Fruit fly (Drosophila melanogaster): Measurements from ENCODE around the gene Irk3.

Irk3 gene

dm6 chr2L:18719583-18719982 is 6.0 kb upstream of the Irk3 start:
- no peak for TF ChIP-seq CTCF (optimal IDR thresholded peaks at IDR 0.05)
- TF ChIP-seq CG8478 (optimal IDR thresholded peaks at IDR 0.05), result no peak

dm6 chr2L:18717365-18718011 is 3.9 kb upstream of the Irk3 start:
- TF ChIP-seq CG8478 (optimal IDR thresholded peaks at IDR 0.05) (no peak), CTCF (optimal IDR thresholded peaks at IDR 0.05) (no peak)

- TF ChIP-seq CG8478 (optimal IDR thresholded peaks at IDR 0.05), result no peak
- TF ChIP-seq CTCF (optimal IDR thresholded peaks at IDR 0.05), result peak in 1 of 2 experiments; percentile 63
Measured at dm6 chr2L:18714086-18714485, 538 bp upstream of the Irk3 start.

dm6 chr2L:18708239-18708891 is 5.2 kb downstream of the Irk3 start, which contains the start of the genes Faf2 and Grip71:
Gene Faf2, minus strand, starts transcription at chr2L:18708688.
Gene Grip71, plus strand, starts transcription at chr2L:18708846.
- TF ChIP-seq CG8478 (optimal IDR thresholded peaks at IDR 0.05), result no peak
- no peak for TF ChIP-seq CTCF (optimal IDR thresholded peaks at IDR 0.05)

- TF ChIP-seq CG8478 (optimal IDR thresholded peaks at IDR 0.05) (no peak), CTCF (optimal IDR thresholded peaks at IDR 0.05) (no peak)
Measured at dm6 chr2L:18707844-18708238, 5.7 kb downstream of the Irk3 start.

dm6 chr2L:18705617-18706046 is 7.9 kb downstream of the Irk3 start, which contains the start of gene Jwa:
Gene Jwa, minus strand, starts transcription at chr2L:18705703.
- no peak for TF ChIP-seq CTCF (optimal IDR thresholded peaks at IDR 0.05)
- no peak for TF ChIP-seq CG8478 (optimal IDR thresholded peaks at IDR 0.05)

- TF ChIP-seq CTCF (optimal IDR thresholded peaks at IDR 0.05) (no peak), CG8478 (optimal IDR thresholded peaks at IDR 0.05) (no peak)
Measured at dm6 chr2L:18702721-18703488, 10.6 kb downstream of the Irk3 start, which contains the start of the genes CG10376 and CG10343. Gene CG10376, minus strand, starts transcription at chr2L:18703105. Gene CG10343, plus strand, starts transcription at chr2L:18703473.

dm6 chr2L:18698559-18699130 is 14.9 kb downstream of the Irk3 start, which contains the start of gene CG10341:
Gene CG10341, plus strand, starts transcription at chr2L:18698714.
- TF ChIP-seq CG8478 (optimal IDR thresholded peaks at IDR 0.05), result no peak
- TF ChIP-seq CTCF (optimal IDR thresholded peaks at IDR 0.05), result no peak

dm6 chr2L:18695404-18695804 is 18.1 kb downstream of the Irk3 start, which contains the start of the genes CG10383 and CG10338:
Gene CG10383, minus strand, starts transcription at chr2L:18695602.
Gene CG10338, plus strand, starts transcription at chr2L:18695664.
- no peak for TF ChIP-seq CTCF (optimal IDR thresholded peaks at IDR 0.05)
- TF ChIP-seq CG8478 (optimal IDR thresholded peaks at IDR 0.05), result no peak

dm6 chr2L:18694724-18695105 is 18.8 kb downstream of the Irk3 start:
- TF ChIP-seq CG8478 (optimal IDR thresholded peaks at IDR 0.05) (no peak), CTCF (optimal IDR thresholded peaks at IDR 0.05) (no peak)

dm6 chr2L:18693877-18694723 is 19.4 kb downstream of the Irk3 start:
- TF ChIP-seq CTCF (optimal IDR thresholded peaks at IDR 0.05) (no peak), CG8478 (optimal IDR thresholded peaks at IDR 0.05) (no peak)

- no peak for TF ChIP-seq CTCF (optimal IDR thresholded peaks at IDR 0.05)
- no peak for TF ChIP-seq CG8478 (optimal IDR thresholded peaks at IDR 0.05)
Measured at dm6 chr2L:18689376-18689775, 24.2 kb downstream of the Irk3 start, which contains the start of gene CG10336. Gene CG10336, plus strand, starts transcription at chr2L:18689528.

- TF ChIP-seq CG8478 (optimal IDR thresholded peaks at IDR 0.05) (no peak), CTCF (optimal IDR thresholded peaks at IDR 0.05) (peak; percentile 36 to 46)
Measured at dm6 chr2L:18688646-18689296, 24.8 kb downstream of the Irk3 start, which contains the start of gene msl-1. Gene msl-1, minus strand, starts transcription at chr2L:18688800.
